Worm (Caenorhabditis elegans) whole organism, L1 larva: ENCODE results near the gene mam-3.

Source experiments
- C04F5.9 ChIP-seq: sonication (generic microtip); optimal IDR thresholded peaks from 2 replicates; lab custom pipeline; 2016; ENCODE audit warnings: missing genetic modification characterization, missing compliant biosample characterization
- C34B4.2 ChIP-seq: sonication (generic microtip); optimal IDR thresholded peaks from 2 replicates; lab custom pipeline; 2017; ENCODE audit warnings: mild to moderate bottlenecking, missing genetic modification characterization, missing compliant biosample characterization
- F16B12.6 ChIP-seq: fragments of 150-350 bp; optimal IDR thresholded peaks from 2 replicates; lab custom pipeline; 2014; ENCODE audit warnings: missing biosample characterization, missing genetic modification characterization
- aha-1 ChIP-seq: fragments of 150-350 bp; optimal IDR thresholded peaks from 2 replicates; lab custom pipeline; 2014; ENCODE audit warnings: missing biosample characterization, missing genetic modification characterization
- aly-2 ChIP-seq: fragments of 150-350 bp; optimal IDR thresholded peaks from 2 replicates; lab custom pipeline; 2014; ENCODE audit warnings: missing biosample characterization, missing genetic modification characterization
- ceh-63 ChIP-seq: fragments of 200-800 bp; sonication (Bioruptor generic); optimal IDR thresholded peaks from 2 replicates; lab custom pipeline; 2018; ENCODE audit warnings: mild to moderate bottlenecking, missing genetic modification characterization, missing compliant biosample characterization
- ceh-88 ChIP-seq: fragments of 200-800 bp; sonication (Bioruptor generic); IDR thresholded peaks from 2 replicates; pipeline ENCODE4 v1.3.6; 2022; ENCODE audit warnings: missing genetic modification characterization, missing compliant biosample characterization
- ceh-90 ChIP-seq: sonication (generic microtip); optimal IDR thresholded peaks from 2 replicates; lab custom pipeline; 2016; ENCODE audit warnings: missing genetic modification characterization, missing compliant biosample characterization
- ces-1 ChIP-seq: fragments of 150-350 bp; optimal IDR thresholded peaks from 2 replicates; lab custom pipeline; 2014; ENCODE audit warnings: missing biosample characterization, missing genetic modification reagents, missing genetic modification characterization
- dpl-1 ChIP-seq, 3 experiments: fragments of 150-350 bp in 2 of 3; sonication (generic microtip) in 1 of 3; optimal IDR thresholded peaks; 2 replicates each; lab custom pipeline; 2014 to 2017; ENCODE audit warnings: missing biosample characterization in 3 of 3, missing genetic modification characterization in 3 of 3, missing genetic modification reagents in 3 of 3
- dsc-1 ChIP-seq: sonication (generic microtip); optimal IDR thresholded peaks from 2 replicates; lab custom pipeline; 2016; ENCODE audit warnings: mild to moderate bottlenecking, missing genetic modification characterization, missing compliant biosample characterization
- efl-1 ChIP-seq, 4 experiments: fragments of 150-350 bp; optimal IDR thresholded peaks in 3 of 4; peaks in 1 of 4; 1 replicate in 1 of 4; 2 replicates in 3 of 4; lab custom pipeline; 2014; ENCODE audit warnings: missing biosample characterization in 2 of 4, missing genetic modification characterization in 2 of 4, missing genetic modification reagents in 2 of 4
- efl-3 ChIP-seq: fragments of 200-800 bp; sonication (Bioruptor generic); optimal IDR thresholded peaks from 2 replicates; lab custom pipeline; 2018; ENCODE audit warnings: mild to moderate bottlenecking, missing genetic modification characterization, missing compliant biosample characterization
- elt-2 ChIP-seq: sonication (generic microtip); optimal IDR thresholded peaks from 2 replicates; lab custom pipeline; 2016; ENCODE audit warnings: missing genetic modification characterization, mild to moderate bottlenecking, inconsistent platforms, missing compliant biosample characterization, missing genetic modification reagents
- elt-3 ChIP-seq, 6 experiments: fragments of 150-350 bp in 1 of 6; sonication (generic microtip); optimal IDR thresholded peaks; 2 replicates each; lab custom pipeline; 2017 to 2018; ENCODE audit warnings: missing biosample characterization in 6 of 6, missing genetic modification characterization in 6 of 6, inconsistent platforms in 1 of 6
- fkh-4 ChIP-seq: sonication (generic microtip); optimal IDR thresholded peaks from 2 replicates; lab custom pipeline; 2016; ENCODE audit warnings: missing compliant biosample characterization, missing genetic modification characterization, borderline replicate concordance
- fos-1 ChIP-seq: fragments of 150-350 bp; optimal IDR thresholded peaks from 2 replicates; lab custom pipeline; 2014; ENCODE audit warnings: missing biosample characterization, missing genetic modification characterization
- hlh-17 ChIP-seq: fragments of 200-800 bp; sonication (Bioruptor generic); optimal IDR thresholded peaks from 2 replicates; lab custom pipeline; 2018; ENCODE audit warnings: missing genetic modification characterization, mild to moderate bottlenecking, missing compliant biosample characterization, moderate library complexity, borderline replicate concordance
- hlh-4 ChIP-seq: sonication (generic microtip); optimal IDR thresholded peaks from 2 replicates; lab custom pipeline; 2016; ENCODE audit warnings: mild to moderate bottlenecking, missing genetic modification characterization, missing compliant biosample characterization
- hpl-2 ChIP-seq: fragments of 150-350 bp; optimal IDR thresholded peaks from 2 replicates; lab custom pipeline; 2014; ENCODE audit warnings: missing biosample characterization, missing genetic modification reagents, missing genetic modification characterization
- isw-1 ChIP-seq: fragments of 200-800 bp; sonication (Bioruptor generic); IDR thresholded peaks from 2 replicates; pipeline ENCODE4 v1.3.6; 2022; ENCODE audit warnings: missing genetic modification characterization, missing compliant biosample characterization
- lin-15B ChIP-seq: fragments of 150-350 bp; sonication (generic microtip); optimal IDR thresholded peaks from 3 replicates; lab custom pipeline; 2014; ENCODE audit warnings: missing biosample characterization, missing genetic modification characterization
- lir-3 ChIP-seq: sonication (generic microtip); optimal IDR thresholded peaks from 2 replicates; lab custom pipeline; 2016; ENCODE audit warnings: mild to moderate bottlenecking, missing genetic modification characterization, moderate library complexity, missing compliant biosample characterization; ENCODE audit not compliant: poor library complexity
- lsy-2 ChIP-seq, 2 experiments: fragments of 150-350 bp; optimal IDR thresholded peaks; 2 replicates each; lab custom pipeline; 2014; ENCODE audit warnings: missing biosample characterization in 2 of 2, missing genetic modification characterization in 2 of 2
- mab-9 ChIP-seq: fragments of 200-800 bp; sonication (Bioruptor generic); IDR thresholded peaks from 2 replicates; pipeline ENCODE4 v1.3.6; 2022; ENCODE audit warnings: missing genetic modification reagents, missing genetic modification characterization, missing compliant biosample characterization
- mep-1 ChIP-seq: fragments of 150-350 bp; optimal IDR thresholded peaks from 2 replicates; lab custom pipeline; 2014; ENCODE audit warnings: missing biosample characterization, missing genetic modification characterization
- nhr-237 ChIP-seq: fragments of 150-350 bp; optimal IDR thresholded peaks from 2 replicates; lab custom pipeline; 2014; ENCODE audit warnings: missing biosample characterization, missing genetic modification characterization
- nhr-47 ChIP-seq: sonication (generic microtip); optimal IDR thresholded peaks from 2 replicates; lab custom pipeline; 2016; ENCODE audit warnings: mild to moderate bottlenecking, missing genetic modification characterization, moderate library complexity, missing compliant biosample characterization
- nhr-85 ChIP-seq: sonication (generic microtip); peaks from one replicate; lab custom pipeline; 2016; ENCODE audit warnings: missing genetic modification characterization, inconsistent platforms, missing compliant biosample characterization
- pag-3 ChIP-seq: sonication (generic microtip); optimal IDR thresholded peaks from 2 replicates; lab custom pipeline; 2017; ENCODE audit warnings: missing genetic modification characterization, mild to moderate bottlenecking, missing compliant biosample characterization, antibody characterized with exemption, borderline replicate concordance; ENCODE audit not compliant: insufficient read depth
- pqm-1 ChIP-seq: sonication (generic microtip); optimal IDR thresholded peaks from 3 replicates; lab custom pipeline; 2017; ENCODE audit warnings: missing biosample characterization, missing genetic modification characterization
- rnt-1 ChIP-seq: sonication (generic microtip); optimal IDR thresholded peaks from 2 replicates; lab custom pipeline; 2016; ENCODE audit warnings: mild to moderate bottlenecking, missing genetic modification characterization, moderate library complexity, missing compliant biosample characterization
- sptf-1 ChIP-seq: fragments of 150-350 bp; optimal IDR thresholded peaks from 2 replicates; lab custom pipeline; 2014; ENCODE audit warnings: missing biosample characterization, missing genetic modification characterization
- sup-37 ChIP-seq: fragments of 200-800 bp; sonication (Bioruptor generic); optimal IDR thresholded peaks from 2 replicates; lab custom pipeline; 2018; ENCODE audit warnings: mild to moderate bottlenecking, missing genetic modification characterization, missing compliant biosample characterization
- swsn-7 ChIP-seq: sonication (generic microtip); optimal IDR thresholded peaks from 2 replicates; lab custom pipeline; 2016; ENCODE audit warnings: missing genetic modification characterization, missing compliant biosample characterization
- tbx-2 ChIP-seq: sonication (generic microtip); optimal IDR thresholded peaks from 2 replicates; lab custom pipeline; 2016; ENCODE audit warnings: missing genetic modification characterization, missing compliant biosample characterization
- tlp-1 ChIP-seq: fragments of 150-350 bp; optimal IDR thresholded peaks from 2 replicates; lab custom pipeline; 2014; ENCODE audit warnings: missing biosample characterization, missing genetic modification characterization
- unc-98 ChIP-seq: fragments of 200-800 bp; sonication (Bioruptor generic); IDR thresholded peaks from 2 replicates; pipeline ENCODE4 v1.3.6; 2022; ENCODE audit warnings: missing genetic modification characterization, missing compliant biosample characterization
- vab-15 ChIP-seq: sonication (generic microtip); optimal IDR thresholded peaks from 2 replicates; lab custom pipeline; 2017; ENCODE audit warnings: missing genotype, mild to moderate bottlenecking, missing genetic modification characterization, missing compliant biosample characterization
- xbp-1 ChIP-seq: sonication (generic microtip); optimal IDR thresholded peaks from 2 replicates; lab custom pipeline; 2016; ENCODE audit warnings: missing genetic modification characterization, missing compliant biosample characterization
- zag-1 ChIP-seq: fragments of 150-350 bp; optimal IDR thresholded peaks from 2 replicates; lab custom pipeline; 2014; ENCODE audit warnings: missing biosample characterization, missing genetic modification characterization
- zip-4 ChIP-seq: fragments of 200-800 bp; sonication (Bioruptor generic); optimal IDR thresholded peaks from 2 replicates; lab custom pipeline; 2018; ENCODE audit warnings: mild to moderate bottlenecking, missing genetic modification characterization, moderate library complexity, missing compliant biosample characterization
- ztf-4 ChIP-seq: fragments of 150-350 bp; optimal IDR thresholded peaks from 2 replicates; lab custom pipeline; 2014; ENCODE audit warnings: missing biosample characterization, missing genetic modification characterization

Gene mam-3

DNA sequence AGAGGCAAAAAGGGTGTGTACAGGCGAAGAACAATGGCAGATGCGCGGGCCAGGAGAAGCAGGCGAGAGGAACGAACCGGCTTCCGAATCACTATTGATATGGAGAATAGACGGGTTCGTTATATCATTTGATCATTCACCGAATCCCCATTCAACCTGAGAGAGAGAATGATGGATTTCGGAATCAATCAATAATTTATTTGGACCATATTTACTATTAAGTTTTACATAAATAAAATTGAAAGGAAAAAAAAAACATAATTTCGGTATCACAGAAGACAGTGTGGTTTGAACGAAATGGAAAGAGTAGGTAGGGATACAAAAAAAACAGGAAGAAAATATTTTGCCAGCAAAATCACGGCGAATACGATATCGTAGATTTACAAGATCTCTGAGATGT is at the start of gene mam-3:
Gene mam-3 (minus strand): TSS at position 101 of the 400 bp plus-strand sequence.
- no peak for TF ChIP-seq ces-1 (GFP tag; lab: Kevin White, UChicago)
- TF ChIP-seq ztf-4 (tag; lab: Kevin White, UChicago), result no peak

DNA sequence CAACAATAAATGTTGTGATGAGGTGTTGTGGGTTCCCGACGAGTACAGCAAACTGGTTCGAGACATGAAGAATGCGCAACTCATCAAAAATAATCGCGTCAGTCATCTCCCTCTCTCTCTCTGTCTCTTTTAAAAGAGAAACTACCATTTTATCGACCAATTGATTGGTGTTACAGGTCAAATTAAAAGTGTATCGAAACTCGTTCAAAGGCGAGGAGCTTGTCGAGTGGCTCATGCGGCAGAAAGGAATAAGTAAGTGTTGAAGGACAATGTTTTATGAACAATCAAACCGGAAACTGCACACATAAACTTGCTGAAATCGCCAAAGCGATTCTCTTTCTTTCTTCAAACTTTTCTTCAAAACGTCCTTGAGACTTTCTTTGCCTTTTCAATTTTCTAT is 48.5 kb upstream of the mam-3 start:
- TF ChIP-seq efl-1 (optimal IDR thresholded peaks at IDR 0.05; lab: Kevin White, UChicago) (no peak), efl-1 (GFP tag; optimal IDR thresholded peaks at IDR 0.05 in 1 of 2; lab: Kevin White, UChicago) (peak in 1 of 2 experiments; percentile 90), unc-98 (GFP tag; lab: Robert Waterston, UW) (no peak)

DNA sequence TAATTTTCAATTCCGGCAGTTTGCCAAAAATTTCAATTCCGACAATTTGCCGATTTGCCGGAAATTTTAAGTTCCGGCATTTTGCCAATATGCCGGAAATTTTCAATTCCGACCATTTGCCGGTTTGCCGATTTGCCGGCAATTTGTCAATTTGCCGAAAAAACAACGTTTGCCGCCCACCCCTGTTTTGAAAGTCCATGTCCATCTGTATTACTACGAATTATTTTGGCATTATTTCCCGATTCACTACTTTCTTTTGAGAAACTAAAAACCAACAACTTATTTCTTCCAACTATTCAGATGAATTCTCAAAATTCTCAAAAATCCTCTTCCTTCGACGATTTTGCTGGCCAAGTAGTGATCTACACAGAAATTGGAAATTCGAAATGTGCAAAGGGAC is 47.1 kb upstream of the mam-3 start, which contains the start of gene Y45F10A.7:
Gene Y45F10A.7 (plus strand): TSS at position 301 of the 400 bp plus-strand sequence.
- TF ChIP-seq lir-3 (tag; lab: Kevin White, UChicago), result no peak
- TF ChIP-seq C34B4.2 (tag; lab: Kevin White, UChicago), result no peak
- TF ChIP-seq dpl-1 (GFP tag; optimal IDR thresholded peaks at IDR 0.05; lab: Kevin White, UChicago), result no peak
- no peak for TF ChIP-seq sup-37 (GFP tag; lab: Kevin White, UChicago)
- TF ChIP-seq aha-1 (tag; lab: Kevin White, UChicago), result no peak
- TF ChIP-seq fos-1 (tag; lab: Kevin White, UChicago), result no peak
- no peak for TF ChIP-seq xbp-1 (tag; lab: Kevin White, UChicago)

DNA sequence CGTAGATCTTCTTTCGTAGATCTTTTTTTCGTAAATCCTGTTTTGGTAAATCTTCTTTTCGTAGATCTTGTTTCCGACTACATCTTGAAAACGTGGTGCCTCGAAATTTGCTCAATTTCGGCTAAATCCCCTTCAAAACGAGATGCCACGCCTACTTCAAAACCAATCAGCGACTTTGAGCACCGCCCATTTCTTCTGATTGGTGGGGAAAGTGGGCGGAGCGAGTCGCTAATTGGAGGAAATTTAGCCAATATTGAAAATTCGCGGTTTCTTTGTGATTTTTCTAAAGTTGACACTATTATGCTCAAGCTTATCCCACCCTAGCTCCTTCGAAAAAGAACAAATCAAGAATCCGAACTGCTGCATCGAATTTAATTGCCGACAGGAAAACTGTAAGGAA is 42.4 kb upstream of the mam-3 start:
- TF ChIP-seq C04F5.9 (tag; lab: Kevin White, UChicago), result no peak
- no peak for TF ChIP-seq pqm-1 (tag; lab: Kevin White, UChicago)
- peak; percentile 1 for TF ChIP-seq nhr-85 (tag; lab: Kevin White, UChicago)
- TF ChIP-seq, all 84 proteins: peak for 1

DNA sequence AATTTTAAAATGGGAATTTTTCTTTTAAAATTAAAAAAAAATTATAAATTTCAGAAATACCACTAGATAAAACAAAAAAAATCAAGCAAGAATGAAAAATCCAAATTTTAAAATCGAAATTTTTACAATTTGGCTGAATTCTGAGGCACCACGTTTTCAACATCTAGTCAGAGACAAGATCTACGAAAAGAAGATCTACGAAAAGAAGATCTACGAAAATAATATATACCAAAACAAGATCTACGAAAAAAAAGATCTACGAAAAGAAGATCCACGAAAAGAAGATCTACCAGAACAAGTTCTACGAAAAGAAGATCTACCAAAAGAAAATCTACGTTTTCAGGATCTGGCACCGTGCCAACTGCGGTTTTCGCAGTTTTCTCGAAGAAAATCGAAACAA is 41.8 kb upstream of the mam-3 start:
- no peak for TF ChIP-seq fos-1 (tag; lab: Kevin White, UChicago)
- no peak for TF ChIP-seq aly-2
- TF ChIP-seq pag-3 (tag; lab: Kevin White, UChicago), result no peak
- no peak for TF ChIP-seq efl-3 (GFP tag; lab: Kevin White, UChicago)
- no peak for TF ChIP-seq isw-1 (GFP tag; lab: Robert Waterston, UW)
- no peak for TF ChIP-seq nhr-85 (tag; lab: Kevin White, UChicago)
- no peak for TF ChIP-seq swsn-7
- no peak for TF ChIP-seq vab-15
- no peak for TF ChIP-seq lin-15B (tag; lab: Kevin White, UChicago)
- TF ChIP-seq dsc-1 (tag; lab: Kevin White, UChicago), result peak; percentile 3
- no peak for TF ChIP-seq ceh-63
- TF ChIP-seq tbx-2 (tag; lab: Kevin White, UChicago), result peak; percentile 10
- no peak for TF ChIP-seq elt-2 (tag; lab: Kevin White, UChicago)
- TF ChIP-seq nhr-47, result peak; percentile 55
- no peak for TF ChIP-seq rnt-1 (tag; lab: Kevin White, UChicago)
- TF ChIP-seq zip-4 (GFP tag; lab: Kevin White, UChicago), result no peak
- no peak for TF ChIP-seq lsy-2 (tag; optimal IDR thresholded peaks at IDR 0.05; lab: Kevin White, UChicago)
- TF ChIP-seq ceh-90 (tag; lab: Kevin White, UChicago), result no peak
- 0 out of 2 replicates have a peak, but pooled peaks have one; percentile 16 for TF ChIP-seq ceh-88
- no peak for TF ChIP-seq C34B4.2 (tag; lab: Kevin White, UChicago)
- TF ChIP-seq fkh-4, result no peak
- TF ChIP-seq F16B12.6 (tag; lab: Kevin White, UChicago), result no peak
- TF ChIP-seq zag-1, result no peak
- no peak for TF ChIP-seq mep-1 (tag; lab: Kevin White, UChicago)
- no peak for TF ChIP-seq ztf-4 (tag; lab: Kevin White, UChicago)
- no peak for TF ChIP-seq hlh-4 (tag; lab: Kevin White, UChicago)
- TF ChIP-seq hlh-17 (GFP tag; lab: Kevin White, UChicago), result no peak
- no peak for TF ChIP-seq nhr-237 (tag; lab: Kevin White, UChicago)
- TF ChIP-seq sptf-1, result no peak
- no peak for TF ChIP-seq hpl-2 (GFP tag; lab: Kevin White, UChicago)
- TF ChIP-seq mab-9 (GFP tag; lab: Robert Waterston, UW), result no peak
- no peak for TF ChIP-seq elt-3 (tag; optimal IDR thresholded peaks at IDR 0.05; lab: Kevin White, UChicago)
- no peak for TF ChIP-seq ces-1 (GFP tag; lab: Kevin White, UChicago)
- TF ChIP-seq tlp-1 (tag; lab: Kevin White, UChicago), result no peak
